Worm (Caenorhabditis elegans): ENCODE measurements around the gene fbxb-82.

DNA sequence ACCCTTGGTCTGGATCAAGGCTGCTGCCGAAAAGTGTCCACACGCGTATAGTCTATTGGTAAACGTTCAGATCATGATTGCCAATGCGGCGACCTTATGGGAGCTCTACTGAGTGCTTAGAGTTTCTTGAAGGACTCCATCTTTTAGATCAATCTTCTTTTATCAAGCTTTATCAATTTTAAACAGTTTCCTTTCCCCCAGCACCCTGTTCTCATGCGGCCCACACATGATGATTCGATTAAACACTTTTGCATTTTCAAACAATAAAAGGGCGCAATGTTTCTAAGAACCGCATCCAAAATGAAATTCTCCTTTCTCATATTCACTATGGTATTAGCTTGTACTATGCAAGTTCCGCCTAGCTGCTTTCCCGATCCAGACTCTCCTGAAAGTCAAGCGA lies 22.4 kb upstream of the fbxb-82 start, which contains the start of gene F40G9.7:
- TF ChIP-seq nhr-77 (tag; optimal IDR thresholded peaks at IDR 0.05) (no peak), unc-86 (tag; optimal IDR thresholded peaks at IDR 0.05) (no peak), efl-1 (optimal IDR thresholded peaks at IDR 0.05) (no peak), efl-1 (GFP tag; optimal IDR thresholded peaks at IDR 0.05 in 1 of 2) (no peak)
